Fruit fly (Drosophila melanogaster): ENCODE measurements around the gene CG33080.

CG33080 gene

DNA sequence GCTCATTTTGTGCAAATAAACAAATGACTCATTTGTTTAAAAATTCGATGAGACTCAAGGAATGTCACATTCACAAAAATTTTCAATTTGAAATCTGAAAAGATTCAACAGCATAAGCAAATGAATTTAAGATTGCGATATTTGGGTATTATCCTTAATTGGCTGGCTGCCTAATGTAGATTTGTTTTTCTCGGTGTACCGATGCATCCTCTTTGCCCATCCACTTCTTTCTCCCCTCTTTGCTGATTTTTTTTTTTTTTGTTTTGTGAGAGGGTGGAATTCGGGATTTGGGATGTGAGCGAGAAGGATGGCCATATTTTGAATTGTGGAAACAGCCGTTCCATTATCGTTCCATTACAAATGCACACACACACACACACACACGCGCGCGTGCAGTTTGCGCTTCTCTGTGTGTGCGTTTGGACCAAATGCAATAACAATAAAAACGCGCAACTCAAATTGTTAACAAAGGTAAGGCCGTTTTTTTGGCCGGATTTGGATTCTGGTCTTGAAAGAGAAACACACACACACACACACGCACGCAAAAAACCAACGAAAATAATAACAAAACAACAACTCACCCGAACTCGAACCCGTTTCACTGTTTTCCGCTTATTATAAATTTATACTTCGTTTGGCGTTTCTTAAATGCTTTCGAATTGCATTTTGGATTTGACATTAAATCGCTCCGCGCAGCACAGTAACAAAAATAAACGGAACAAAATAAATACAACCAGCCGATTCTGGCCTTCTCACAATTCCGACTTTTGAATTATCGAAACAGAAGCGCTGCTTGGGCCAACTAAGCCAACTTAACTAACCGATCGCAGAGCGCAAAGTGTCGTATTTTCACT lies 38.3 kb downstream of the CG33080 start (continued):
- peak; percentile 29 for TF ChIP-seq shn (GFP tag; optimal IDR thresholded peaks at IDR 0.05)
- TF ChIP-seq CG9437 (GFP tag; optimal IDR thresholded peaks at IDR 0.05): peak; percentile 35
- no peak for TF ChIP-seq mld (GFP tag; IDR thresholded peaks at IDR 0.05; ENCODE audit: partially characterized antibody)
- peak; percentile 26 for TF ChIP-seq psq (GFP tag; optimal IDR thresholded peaks at IDR 0.05)
- no peak for TF ChIP-seq ab (GFP tag; optimal IDR thresholded peaks at IDR 0.05)
- peak; percentile 40 for TF ChIP-seq bcd (GFP tag; optimal IDR thresholded peaks at IDR 0.05)
- TF ChIP-seq CG18599 (GFP tag; optimal IDR thresholded peaks at IDR 0.05): no peak
- no peak for TF ChIP-seq CG6175 (GFP tag; IDR thresholded peaks at IDR 0.05)
- 0 out of 2 replicates have a peak, but pooled peaks have one; percentile 8 for TF ChIP-seq CG10959 (GFP tag; IDR thresholded peaks at IDR 0.05)
- TF ChIP-seq CG18764 (GFP tag; optimal IDR thresholded peaks at IDR 0.05): peak; percentile 41
- no peak for TF ChIP-seq CG10366 (GFP tag; IDR thresholded peaks at IDR 0.05)
- no peak for TF ChIP-seq dan (GFP tag; IDR thresholded peaks at IDR 0.05)
- TF ChIP-seq pan (optimal IDR thresholded peaks at IDR 0.05): no peak
- peak in 1 of 2 experiments; percentile 33 for TF ChIP-seq pan (GFP tag; optimal IDR thresholded peaks at IDR 0.05 in 1 of 2, IDR thresholded peaks at IDR 0.05 in 1 of 2)
- TF ChIP-seq CG8281 (tag; optimal IDR thresholded peaks at IDR 0.05): no peak
- peak; percentile 38 for TF ChIP-seq CG12659 (GFP tag; optimal IDR thresholded peaks at IDR 0.05)
- TF ChIP-seq Hr51 (GFP tag; optimal IDR thresholded peaks at IDR 0.05): no peak
- TF ChIP-seq maf-S (GFP tag; optimal IDR thresholded peaks at IDR 0.05): no peak
- TF ChIP-seq CG18011 (GFP tag; optimal IDR thresholded peaks at IDR 0.05): no peak
- TF ChIP-seq sens (GFP tag): peak; percentile 95
- TF ChIP-seq CG7928 (GFP tag; optimal IDR thresholded peaks at IDR 0.05): no peak
- no peak for TF ChIP-seq CG17568 (GFP tag; optimal IDR thresholded peaks at IDR 0.05)
- TF ChIP-seq HmgZ (tag; optimal IDR thresholded peaks at IDR 0.05): no peak
- TF ChIP-seq CG3838 (GFP tag; optimal IDR thresholded peaks at IDR 0.05): no peak
- no peak for TF ChIP-seq Doc3 (GFP tag; IDR thresholded peaks at IDR 0.05; ENCODE audit: partially characterized antibody)
- TF ChIP-seq Oli (tag; optimal IDR thresholded peaks at IDR 0.05): peak; percentile 58
- no peak for TF ChIP-seq CG14441 (GFP tag; IDR thresholded peaks at IDR 0.05)
- TF ChIP-seq CG11695 (GFP tag; IDR thresholded peaks at IDR 0.05): 0 out of 3 replicates have a peak, but pooled peaks have one; percentile 25
- TF ChIP-seq vnd (GFP tag; IDR thresholded peaks at IDR 0.05; ENCODE audit: partially characterized antibody): no peak
- TF ChIP-seq CG16779 (GFP tag; IDR thresholded peaks at IDR 0.05): no peak
- no peak for TF ChIP-seq ERR (GFP tag; optimal IDR thresholded peaks at IDR 0.05)
- no peak for TF ChIP-seq Dip2 (GFP tag; IDR thresholded peaks at IDR 0.05)
- TF ChIP-seq NC2β (GFP tag; optimal IDR thresholded peaks at IDR 0.05): peak; percentile 63
- TF ChIP-seq ranshi (GFP tag; IDR thresholded peaks at IDR 0.05): no peak
- TF ChIP-seq ci (GFP tag; IDR thresholded peaks at IDR 0.05): peak; percentile 61; the same call in 2 of the 3 replicates
- no peak for TF ChIP-seq ro (GFP tag; IDR thresholded peaks at IDR 0.05)
- no peak for TF ChIP-seq CG10147 (GFP tag; optimal IDR thresholded peaks at IDR 0.05)
- TF ChIP-seq Ravus (GFP tag; IDR thresholded peaks at IDR 0.05): no peak
- no peak for TF ChIP-seq ash1 (GFP tag; optimal IDR thresholded peaks at IDR 0.05)
- peak; percentile 32 for TF ChIP-seq lbe (GFP tag; optimal IDR thresholded peaks at IDR 0.05)
- peak; percentile 69 for TF ChIP-seq CG2712 (tag; optimal IDR thresholded peaks at IDR 0.05)
- no peak for TF ChIP-seq CG9876 (GFP tag; optimal IDR thresholded peaks at IDR 0.05)
- TF ChIP-seq cwo (GFP tag; optimal IDR thresholded peaks at IDR 0.05): no peak
- TF ChIP-seq bigmax (GFP tag; optimal IDR thresholded peaks at IDR 0.05): no peak
- no peak for TF ChIP-seq corto (GFP tag; optimal IDR thresholded peaks at IDR 0.05)
- TF ChIP-seq dati (GFP tag; IDR thresholded peaks at IDR 0.05): no peak
- peak; percentile 81 for TF ChIP-seq dmrt11E (tag; optimal IDR thresholded peaks at IDR 0.05)
- TF ChIP-seq Xbp1 (GFP tag; optimal IDR thresholded peaks at IDR 0.05): peak; percentile 44
- no peak for TF ChIP-seq CG34224 (GFP tag; IDR thresholded peaks at IDR 0.05; ENCODE audit: partially characterized antibody)

Data from whole organism, embryonic.